Fruit fly (Drosophila melanogaster) whole organism, embryonic: ENCODE measurements around the gene wrd.

ENCODE experiments used
- Asciz ChIP-seq: fragments of 200-800 bp; sonication (Bioruptor generic); optimal IDR thresholded peaks from 2 replicates; lab custom pipeline; 2017; ENCODE audit warnings: missing biosample characterization, mild to moderate bottlenecking, missing genetic modification characterization, missing genetic modification reagents
- Atf-2 ChIP-seq: fragments of 200-800 bp; sonication (Bioruptor generic); optimal IDR thresholded peaks from 2 replicates; lab custom pipeline; 2016; ENCODE audit warnings: missing biosample characterization, missing genetic modification characterization
- C15 ChIP-seq: fragments of 200-800 bp; sonication (Bioruptor generic); IDR thresholded peaks from 3 replicates; pipeline ENCODE4 v1.3.6; 2022; ENCODE audit warnings: missing biosample characterization, missing genetic modification characterization
- CG1024 ChIP-seq: fragments of 200-800 bp; sonication (Bioruptor generic); IDR thresholded peaks from 2 replicates; pipeline ENCODE4 v1.3.6; 2022; ENCODE audit warnings: missing biosample characterization, missing genetic modification characterization
- CG11093 ChIP-seq: fragments of 200-800 bp; sonication (Bioruptor generic); IDR thresholded peaks from 3 replicates; pipeline ENCODE4 v1.3.6; 2022; ENCODE audit warnings: missing biosample characterization, missing genetic modification characterization
- CG11247 ChIP-seq: fragments of 200-800 bp; sonication (Bioruptor generic); IDR thresholded peaks from 2 replicates; pipeline ENCODE4 v1.3.6; 2022; ENCODE audit warnings: missing biosample characterization, missing genetic modification characterization
- CG11723 ChIP-seq: fragments of 200-800 bp; sonication (Bioruptor generic); optimal IDR thresholded peaks from 2 replicates; lab custom pipeline; 2017; ENCODE audit warnings: missing biosample characterization, mild to moderate bottlenecking, missing genetic modification characterization
- CG13123 ChIP-seq: fragments of 200-800 bp; sonication (Bioruptor generic); optimal IDR thresholded peaks from 2 replicates; lab custom pipeline; 2016; ENCODE audit warnings: missing biosample characterization, missing genetic modification characterization
- CG14014 ChIP-seq: fragments of 200-800 bp; sonication (Bioruptor generic); IDR thresholded peaks from 2 replicates; pipeline ENCODE4 v1.3.6; 2022; ENCODE audit warnings: missing biosample characterization, missing genetic modification characterization
- CG15601 ChIP-seq: fragments of 200-800 bp; sonication (Bioruptor generic); optimal IDR thresholded peaks from 3 replicates; lab custom pipeline; 2019; ENCODE audit warnings: missing biosample characterization, mild to moderate bottlenecking, missing genetic modification characterization, moderate library complexity
- CG1647 ChIP-seq: fragments of 200-800 bp; sonication (Bioruptor generic); optimal IDR thresholded peaks from 3 replicates; lab custom pipeline; 2016; ENCODE audit warnings: missing biosample characterization, missing genetic modification characterization
- CG17568 ChIP-seq: fragments of 200-800 bp; sonication (Bioruptor generic); optimal IDR thresholded peaks from 2 replicates; lab custom pipeline; 2018; ENCODE audit warnings: missing biosample characterization, mild to moderate bottlenecking, missing genetic modification characterization, moderate library complexity
- CG17612 ChIP-seq: fragments of 200-800 bp; sonication (Bioruptor generic); IDR thresholded peaks from 2 replicates; pipeline ENCODE4 v1.3.6; 2022; ENCODE audit warnings: missing biosample characterization, missing genetic modification characterization
- CG17802 ChIP-seq: fragments of 200-800 bp; sonication (Bioruptor generic); optimal IDR thresholded peaks from 2 replicates; lab custom pipeline; 2018; ENCODE audit warnings: missing biosample characterization, mild to moderate bottlenecking, missing genetic modification characterization, moderate library complexity
- CG17829 ChIP-seq: fragments of 200-800 bp; optimal IDR thresholded peaks from 2 replicates; lab custom pipeline; 2019; ENCODE audit warnings: missing biosample characterization, mild to moderate bottlenecking, missing genetic modification characterization, moderate library complexity
- CG18619 ChIP-seq: fragments of 200-800 bp; sonication (Bioruptor generic); optimal IDR thresholded peaks from 3 replicates; lab custom pipeline; 2017; ENCODE audit warnings: missing biosample characterization, mild to moderate bottlenecking, missing genetic modification characterization
- CG31365 ChIP-seq: fragments of 200-800 bp; sonication (Bioruptor generic); optimal IDR thresholded peaks from 2 replicates; lab custom pipeline; 2018; ENCODE audit warnings: missing biosample characterization, mild to moderate bottlenecking, missing genetic modification characterization
- CG33557 ChIP-seq: fragments of 200-800 bp; sonication (Bioruptor generic); optimal IDR thresholded peaks from 2 replicates; lab custom pipeline; 2019; ENCODE audit warnings: missing biosample characterization, mild to moderate bottlenecking, missing genetic modification characterization, moderate library complexity
- CG3838 ChIP-seq: fragments of 200-800 bp; sonication (Bioruptor generic); optimal IDR thresholded peaks from 3 replicates; lab custom pipeline; 2016; ENCODE audit warnings: missing biosample characterization, missing genetic modification characterization
- CG3847 ChIP-seq: fragments of 200-800 bp; sonication (Bioruptor generic); IDR thresholded peaks from 2 replicates; pipeline ENCODE4 v1.3.6; 2022; ENCODE audit warnings: missing biosample characterization, missing genetic modification characterization
- CG5245 ChIP-seq: fragments of 200-800 bp; sonication (Bioruptor generic); optimal IDR thresholded peaks from 3 replicates; lab custom pipeline; 2016; ENCODE audit warnings: missing biosample characterization, missing genetic modification characterization
- CG6683 ChIP-seq: fragments of 200-800 bp; sonication (Bioruptor generic); optimal IDR thresholded peaks from 2 replicates; lab custom pipeline; 2017; ENCODE audit warnings: missing biosample characterization, mild to moderate bottlenecking, missing genetic modification characterization, missing genetic modification reagents
- CG7963 ChIP-seq: fragments of 200-800 bp; sonication (Bioruptor generic); IDR thresholded peaks from 3 replicates; pipeline ENCODE4 v1.3.6; 2022; ENCODE audit warnings: missing biosample characterization, missing genetic modification characterization; ENCODE audit not compliant: partially characterized antibody
- D19A ChIP-seq: fragments of 200-800 bp; optimal IDR thresholded peaks from 3 replicates; lab custom pipeline; 2019; ENCODE audit warnings: missing biosample characterization, mild to moderate bottlenecking, missing genetic modification characterization, moderate library complexity
- E2f1 ChIP-seq: fragments of 200-800 bp; sonication (Bioruptor generic); IDR thresholded peaks from 2 replicates; pipeline ENCODE4 v1.3.6; 2022; ENCODE audit warnings: missing biosample characterization, missing genetic modification characterization
- ERR ChIP-seq: fragments of 200-800 bp; sonication (Bioruptor generic); optimal IDR thresholded peaks from 2 replicates; lab custom pipeline; 2016; ENCODE audit warnings: missing biosample characterization, missing genetic modification characterization
- Hand ChIP-seq: fragments of 200-800 bp; sonication (Bioruptor generic); optimal IDR thresholded peaks from 2 replicates; lab custom pipeline; 2017; ENCODE audit warnings: mild to moderate bottlenecking, missing biosample characterization, missing genetic modification reagents, missing genetic modification characterization
- Lpt ChIP-seq: fragments of >200 bp; optimal IDR thresholded peaks from 2 replicates; lab custom pipeline; 2018; ENCODE audit warnings: missing biosample characterization, missing genetic modification characterization
- MESR4 ChIP-seq: fragments of 200-800 bp; sonication (Bioruptor generic); optimal IDR thresholded peaks from 2 replicates; lab custom pipeline; 2018; ENCODE audit warnings: missing biosample characterization, mild to moderate bottlenecking, missing genetic modification characterization, moderate library complexity
- NK7.1 ChIP-seq: fragments of 200-800 bp; sonication (Bioruptor generic); optimal IDR thresholded peaks from 3 replicates; lab custom pipeline; 2016; ENCODE audit warnings: missing biosample characterization, missing genetic modification characterization
- ato ChIP-seq: fragments of 200-800 bp; sonication (Bioruptor generic); IDR thresholded peaks from 2 replicates; pipeline ENCODE4 v1.3.6; 2022; ENCODE audit warnings: missing biosample characterization, missing genetic modification characterization; ENCODE audit not compliant: partially characterized antibody
- bcd ChIP-seq: fragments of 200-800 bp; sonication (Bioruptor generic); optimal IDR thresholded peaks from 2 replicates; lab custom pipeline; 2017; ENCODE audit warnings: missing biosample characterization, mild to moderate bottlenecking, missing genetic modification characterization
- bigmax ChIP-seq: fragments of 200-800 bp; sonication (Bioruptor generic); optimal IDR thresholded peaks from 2 replicates; lab custom pipeline; 2018; ENCODE audit warnings: missing biosample characterization, mild to moderate bottlenecking, missing genetic modification characterization
- caup ChIP-seq: fragments of 200-800 bp; sonication (Bioruptor generic); optimal IDR thresholded peaks from 3 replicates; lab custom pipeline; 2017; ENCODE audit warnings: missing biosample characterization, mild to moderate bottlenecking, missing genetic modification characterization, moderate library complexity; ENCODE audit not compliant: severe bottlenecking
- cg ChIP-seq: fragments of 200-800 bp; sonication (Bioruptor generic); optimal IDR thresholded peaks from 3 replicates; lab custom pipeline; 2019; ENCODE audit warnings: missing biosample characterization, mild to moderate bottlenecking, missing genetic modification characterization, moderate library complexity
- chn ChIP-seq: fragments of 200-800 bp; sonication (Bioruptor generic); optimal IDR thresholded peaks from 2 replicates; lab custom pipeline; 2016; ENCODE audit warnings: missing biosample characterization, missing genetic modification characterization
- dati ChIP-seq: fragments of 200-800 bp; sonication (Bioruptor generic); IDR thresholded peaks from 2 replicates; pipeline ENCODE4 v1.3.6; 2022; ENCODE audit warnings: missing biosample characterization, missing genetic modification characterization
- ewg ChIP-seq: fragments of 200-800 bp; sonication (Bioruptor generic); optimal IDR thresholded peaks from 3 replicates; lab custom pipeline; 2017; ENCODE audit warnings: mild to moderate bottlenecking, missing biosample characterization, missing genetic modification reagents, missing genetic modification characterization
- ftz-f1 ChIP-seq: fragments of 200-800 bp; sonication (Bioruptor generic); optimal IDR thresholded peaks from 2 replicates; lab custom pipeline; 2016; ENCODE audit warnings: missing biosample characterization, missing genetic modification characterization
- gfzf ChIP-seq: fragments of 200-800 bp; sonication (Bioruptor generic); optimal IDR thresholded peaks from 2 replicates; lab custom pipeline; 2016; ENCODE audit warnings: missing biosample characterization, mild to moderate bottlenecking, missing genetic modification characterization, moderate library complexity
- ind ChIP-seq: fragments of 200-800 bp; sonication (Bioruptor generic); optimal IDR thresholded peaks from 3 replicates; lab custom pipeline; 2016; ENCODE audit warnings: missing biosample characterization, missing genetic modification characterization
- nerfin-1 ChIP-seq: fragments of 200-800 bp; sonication (Bioruptor generic); optimal IDR thresholded peaks from 3 replicates; lab custom pipeline; 2019; ENCODE audit warnings: missing biosample characterization, mild to moderate bottlenecking, missing genetic modification characterization, moderate library complexity
- pros ChIP-seq: fragments of 200-800 bp; sonication (Bioruptor generic); optimal IDR thresholded peaks from 3 replicates; lab custom pipeline; 2019; ENCODE audit warnings: missing biosample characterization, mild to moderate bottlenecking, missing genetic modification characterization, moderate library complexity
- pum ChIP-seq: fragments of 200-800 bp; sonication (Bioruptor generic); optimal IDR thresholded peaks from 2 replicates; lab custom pipeline; 2016; ENCODE audit warnings: missing biosample characterization, missing genetic modification characterization
- row ChIP-seq: fragments of 200-800 bp; sonication (Bioruptor generic); IDR thresholded peaks from 3 replicates; pipeline ENCODE4 v1.3.6; 2022; ENCODE audit warnings: missing biosample characterization, missing genetic modification characterization
- scrt ChIP-seq: fragments of 200-800 bp; sonication (Bioruptor generic); optimal IDR thresholded peaks from 2 replicates; lab custom pipeline; 2018; ENCODE audit warnings: missing biosample characterization, mild to moderate bottlenecking, missing genetic modification characterization, moderate library complexity
- slbo ChIP-seq: fragments of 200-800 bp; sonication (Bioruptor generic); IDR thresholded peaks from 2 replicates; pipeline ENCODE4 v1.3.6; 2022; ENCODE audit warnings: missing biosample characterization, missing genetic modification characterization
- tin ChIP-seq: fragments of 200-800 bp; sonication (Bioruptor generic); optimal IDR thresholded peaks from 3 replicates; lab custom pipeline; 2016; ENCODE audit warnings: missing biosample characterization, missing genetic modification characterization
- toy ChIP-seq: fragments of 200-800 bp; sonication (Bioruptor generic); IDR thresholded peaks from 2 replicates; pipeline ENCODE4 v1.3.6; 2022; ENCODE audit warnings: missing biosample characterization, missing genetic modification characterization
- wdn ChIP-seq: fragments of 200-800 bp; sonication (Bioruptor generic); IDR thresholded peaks from 2 replicates; pipeline ENCODE4 v1.3.6; 2022; ENCODE audit warnings: missing biosample characterization, missing genetic modification characterization

Gene wrd

dm6 chr3R:18125023-18125630, 42.4 kb upstream of the wrd start (continued):
- TF ChIP-seq ato (GFP tag; lab: Robert Waterston, UW) (no peak), D19A (peak; percentile 26), Hand (GFP tag; lab: Kevin White, UChicago) (no peak), row (GFP tag; lab: Robert Waterston, UW) (peak; percentile 93), CG3847 (GFP tag; lab: Robert Waterston, UW) (peak; percentile 72), CG31365 (tag; lab: Kevin White, UChicago) (peak; percentile 54), ewg (GFP tag; lab: Kevin White, UChicago) (peak; percentile 52), Asciz (GFP tag; lab: Kevin White, UChicago) (no peak), CG17612 (GFP tag; lab: Robert Waterston, UW) (peak; percentile 73; the same call in 1 of the 2 replicates), tin (GFP tag; lab: Kevin White, UChicago) (peak; percentile 80), gfzf (GFP tag; lab: Kevin White, UChicago) (no peak), scrt (GFP tag; lab: Kevin White, UChicago) (peak; percentile 29), caup (GFP tag; lab: Kevin White, UChicago) (peak; percentile 56), ftz-f1 (GFP tag; lab: Kevin White, UChicago) (no peak), CG11093 (GFP tag; lab: Robert Waterston, UW) (peak; percentile 92), CG17802 (tag; lab: Kevin White, UChicago) (peak; percentile 29), CG18619 (peak; percentile 53), Atf-2 (peak; percentile 77), wdn (GFP tag; lab: Robert Waterston, UW) (peak; percentile 76), dati (GFP tag; lab: Robert Waterston, UW) (peak; percentile 87), CG13123 (GFP tag; lab: Kevin White, UChicago) (peak; percentile 5), CG11723 (GFP tag; lab: Kevin White, UChicago) (peak; percentile 48), E2f1 (GFP tag; lab: Robert Waterston, UW) (peak; percentile 92), cg (GFP tag; lab: Kevin White, UChicago) (no peak), CG17568 (peak; percentile 34), slbo (GFP tag; lab: Robert Waterston, UW) (peak; percentile 91), MESR4 (GFP tag; lab: Kevin White, UChicago) (no peak), C15 (GFP tag; lab: Robert Waterston, UW) (peak; percentile 69; the same call in 1 of the 3 replicates), CG15601 (tag; lab: Kevin White, UChicago) (peak; percentile 30), CG11247 (GFP tag; lab: Robert Waterston, UW) (peak; percentile 92), nerfin-1 (tag; lab: Kevin White, UChicago) (no peak), CG1024 (peak; percentile 75), pum (GFP tag; lab: Kevin White, UChicago) (peak; percentile 92), CG7963 (GFP tag; lab: Robert Waterston, UW) (no peak), pros (GFP tag; lab: Kevin White, UChicago) (peak; percentile 5), ERR (GFP tag; lab: Kevin White, UChicago) (peak; percentile 56), bcd (GFP tag; lab: Kevin White, UChicago) (peak; percentile 76), CG6683 (no peak), bigmax (no peak), CG3838 (GFP tag; lab: Kevin White, UChicago) (peak; percentile 9), CG1647 (GFP tag; lab: Kevin White, UChicago) (peak; percentile 58), chn (GFP tag; lab: Kevin White, UChicago) (peak; percentile 74), CG5245 (peak; percentile 71), ind (peak; percentile 94), Lpt (GFP tag; lab: Kevin White, UChicago) (no peak), CG33557 (peak; percentile 55), NK7.1 (peak; percentile 64), CG14014 (GFP tag; lab: Robert Waterston, UW) (peak; percentile 83), toy (GFP tag; lab: Robert Waterston, UW) (peak; percentile 45; the same call in 1 of the 2 replicates), CG17829 (tag; lab: Kevin White, UChicago) (peak; percentile 88)
